Fruit fly (Drosophila melanogaster) S2 (cell line): ENCODE results near the gene PsGEF.

ENCODE experiments used
- CG8478 ChIP-seq: fragments of >200 bp; optimal IDR thresholded peaks from 2 replicates; lab custom pipeline; 2018
- CTCF ChIP-seq, 2 experiments: fragments of >200 bp; optimal IDR thresholded peaks; 2 replicates each; lab custom pipeline; 2018

DNA sequence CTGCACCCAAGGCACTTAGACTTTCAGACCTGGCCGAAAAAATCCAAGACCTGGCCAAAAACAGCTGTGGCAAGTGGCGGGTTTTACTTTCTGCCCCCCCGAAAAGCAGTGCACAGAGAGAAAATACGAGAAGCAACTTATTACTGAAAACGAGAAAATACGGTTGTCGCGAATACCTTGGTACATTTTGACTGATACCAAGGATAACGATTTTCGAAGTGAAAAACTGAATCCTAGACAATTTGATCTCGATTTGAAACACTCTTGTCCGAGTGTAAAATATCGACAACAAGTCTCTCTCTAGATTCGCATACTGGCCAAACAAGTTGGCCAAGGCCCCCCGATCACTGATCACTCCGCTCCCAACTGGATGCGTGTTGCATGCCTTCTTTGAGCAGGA lies 27.6 kb downstream of the PsGEF start:
- no peak for TF ChIP-seq CG8478
- TF ChIP-seq CTCF (optimal IDR thresholded peaks at IDR 0.05; lab: Kevin White, UChicago): no peak
